Fruit fly (Drosophila melanogaster): Measurements from ENCODE around the gene Gss1.

Gene Gss1

dm6 chrX:17879211-17879897, 10.0 kb upstream of the Gss1 start:
- peak; percentile 57 for TF ChIP-seq CG14711 (tag; optimal IDR thresholded peaks at IDR 0.05)
- no peak for TF ChIP-seq CG33017 (tag; optimal IDR thresholded peaks at IDR 0.05)
- TF ChIP-seq pad (GFP tag; optimal IDR thresholded peaks at IDR 0.05) = peak; percentile 16
- peak; percentile 32 for TF ChIP-seq kay (GFP tag; ENCODE audit: borderline replicate concordance)
- peak; percentile 5 for TF ChIP-seq CG7101 (tag; optimal IDR thresholded peaks at IDR 0.05)

DNA sequence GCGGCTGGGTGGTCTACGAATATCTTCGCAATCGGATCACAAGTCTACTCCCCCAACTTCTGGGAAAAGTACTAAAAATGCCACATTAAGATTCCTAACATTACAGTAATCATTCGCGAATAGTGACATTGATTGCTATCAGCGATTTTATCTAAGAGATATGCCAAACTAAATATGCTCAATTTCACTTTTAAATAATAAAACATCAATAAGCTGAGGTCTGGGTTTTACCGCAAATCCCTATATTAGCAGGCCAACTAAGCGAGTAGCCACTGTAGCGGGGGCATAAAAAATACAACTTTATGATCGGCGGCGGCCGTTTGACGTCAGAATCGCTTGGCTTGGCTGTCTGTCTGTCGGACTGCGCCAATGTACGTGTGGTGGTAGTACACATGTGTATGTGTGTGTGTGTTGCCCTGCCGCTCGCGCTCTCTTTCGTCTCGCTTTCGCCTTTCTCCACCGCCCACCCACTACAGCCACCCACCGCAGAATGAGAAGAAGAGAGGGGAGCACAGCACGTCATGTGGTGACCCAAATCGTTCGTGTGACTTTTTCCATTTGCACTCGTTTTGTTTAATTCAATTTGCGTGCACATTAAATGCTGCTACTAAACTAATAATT, 9.0 kb upstream of the Gss1 start:
- peak; percentile 84 for TF ChIP-seq pad (GFP tag; optimal IDR thresholded peaks at IDR 0.05)
- TF ChIP-seq ovo (GFP tag; optimal IDR thresholded peaks at IDR 0.05) = peak; percentile 44
- TF ChIP-seq CG7045 (GFP tag; optimal IDR thresholded peaks at IDR 0.05) = peak; percentile 90
- TF ChIP-seq CG1620 (GFP tag; optimal IDR thresholded peaks at IDR 0.05) = peak; percentile 89
- TF ChIP-seq CG5204 (GFP tag; optimal IDR thresholded peaks at IDR 0.05) = peak; percentile 90
- TF ChIP-seq CG33017 (tag; optimal IDR thresholded peaks at IDR 0.05) = peak; percentile 94
- TF ChIP-seq cic (GFP tag; optimal IDR thresholded peaks at IDR 0.05) = peak; percentile 57
- TF ChIP-seq toe (GFP tag; optimal IDR thresholded peaks at IDR 0.05) = peak; percentile 90
- TF ChIP-seq Mnt (GFP tag; optimal IDR thresholded peaks at IDR 0.05) = peak; percentile 94
- peak; percentile 90 for TF ChIP-seq CG12768 (GFP tag; optimal IDR thresholded peaks at IDR 0.05)
- peak; percentile 91 for TF ChIP-seq CG14711 (tag; optimal IDR thresholded peaks at IDR 0.05)
- peak; percentile 80 for TF ChIP-seq Clk (GFP tag; optimal IDR thresholded peaks at IDR 0.05)
- TF ChIP-seq cnc (optimal IDR thresholded peaks at IDR 0.05) = no peak
- TF ChIP-seq bab1 (GFP tag; optimal IDR thresholded peaks at IDR 0.05) = peak; percentile 87
- TF ChIP-seq kay (GFP tag; ENCODE audit: borderline replicate concordance) = peak; percentile 85
- peak; percentile 89 for TF ChIP-seq CG11617 (GFP tag; optimal IDR thresholded peaks at IDR 0.05)
- TF ChIP-seq Crg-1 (GFP tag; optimal IDR thresholded peaks at IDR 0.05) = peak; percentile 94
- peak; percentile 98 for TF ChIP-seq CG7101 (tag; optimal IDR thresholded peaks at IDR 0.05)
- peak; percentile 84 for TF ChIP-seq tj (GFP tag; optimal IDR thresholded peaks at IDR 0.05)
- peak; percentile 97 for TF ChIP-seq Hr96 (GFP tag; optimal IDR thresholded peaks at IDR 0.05)

dm6 chrX:17881138-17882121, 7.9 kb upstream of the Gss1 start:
- peak; percentile 7 for TF ChIP-seq ovo (GFP tag; optimal IDR thresholded peaks at IDR 0.05)
- TF ChIP-seq toe (GFP tag; optimal IDR thresholded peaks at IDR 0.05) = no peak
- TF ChIP-seq tj (GFP tag; optimal IDR thresholded peaks at IDR 0.05) = peak; percentile 84
- TF ChIP-seq bab1 (GFP tag; optimal IDR thresholded peaks at IDR 0.05) = peak; percentile 81
- peak; percentile 40 for TF ChIP-seq CG33017 (tag; optimal IDR thresholded peaks at IDR 0.05)
- TF ChIP-seq Mnt (GFP tag; optimal IDR thresholded peaks at IDR 0.05) = peak; percentile 18
- TF ChIP-seq CG12768 (GFP tag; optimal IDR thresholded peaks at IDR 0.05) = no peak
- peak; percentile 69 for TF ChIP-seq CG14711 (tag; optimal IDR thresholded peaks at IDR 0.05)
- no peak for TF ChIP-seq CG7045 (GFP tag; optimal IDR thresholded peaks at IDR 0.05)
- TF ChIP-seq kay (GFP tag; ENCODE audit: borderline replicate concordance) = peak; percentile 50
- peak; percentile 73 for TF ChIP-seq CG7101 (tag; optimal IDR thresholded peaks at IDR 0.05)
- peak; percentile 41 for TF ChIP-seq CG5204 (GFP tag; optimal IDR thresholded peaks at IDR 0.05)
- TF ChIP-seq pad (GFP tag; optimal IDR thresholded peaks at IDR 0.05) = peak; percentile 45
- TF ChIP-seq Crg-1 (GFP tag; optimal IDR thresholded peaks at IDR 0.05) = peak; percentile 24
- TF ChIP-seq CG1620 (GFP tag; optimal IDR thresholded peaks at IDR 0.05) = peak; percentile 33

DNA sequence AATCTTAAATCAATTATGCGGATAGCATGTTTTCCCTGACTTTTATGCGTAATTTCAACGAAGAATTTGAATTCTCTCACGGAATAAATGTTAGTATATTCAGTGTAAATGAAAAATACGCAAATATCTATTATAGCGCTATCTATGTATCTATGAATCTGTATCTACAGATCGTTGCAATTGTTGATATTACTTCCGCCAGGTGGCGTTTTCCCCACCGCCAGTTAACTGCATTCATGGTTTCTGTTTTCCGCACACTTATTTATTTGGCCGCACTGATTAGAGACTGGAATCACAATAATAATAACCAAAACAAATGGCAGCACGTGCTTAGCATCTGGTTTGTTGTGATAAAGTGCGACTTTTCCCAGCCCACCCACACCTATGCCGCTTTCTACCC, 6.6 kb upstream of the Gss1 start:
- TF ChIP-seq CG7101 (tag; optimal IDR thresholded peaks at IDR 0.05) = no peak
- TF ChIP-seq toe (GFP tag; optimal IDR thresholded peaks at IDR 0.05) = no peak
- no peak for TF ChIP-seq cic (GFP tag; optimal IDR thresholded peaks at IDR 0.05)
- no peak for TF ChIP-seq Mnt (GFP tag; optimal IDR thresholded peaks at IDR 0.05)
- TF ChIP-seq Clk (GFP tag; optimal IDR thresholded peaks at IDR 0.05) = no peak
- no peak for TF ChIP-seq CG12768 (GFP tag; optimal IDR thresholded peaks at IDR 0.05)
- no peak for TF ChIP-seq CG7045 (GFP tag; optimal IDR thresholded peaks at IDR 0.05)
- no peak for TF ChIP-seq kay (GFP tag; ENCODE audit: borderline replicate concordance)
- no peak for TF ChIP-seq CG1620 (GFP tag; optimal IDR thresholded peaks at IDR 0.05)
- no peak for TF ChIP-seq CG14711 (tag; optimal IDR thresholded peaks at IDR 0.05)
- TF ChIP-seq CG33017 (tag; optimal IDR thresholded peaks at IDR 0.05) = no peak
- no peak for TF ChIP-seq pad (GFP tag; optimal IDR thresholded peaks at IDR 0.05)
- TF ChIP-seq Crg-1 (GFP tag; optimal IDR thresholded peaks at IDR 0.05) = no peak
- TF ChIP-seq tj (GFP tag; optimal IDR thresholded peaks at IDR 0.05) = no peak
- no peak for TF ChIP-seq Hr96 (GFP tag; optimal IDR thresholded peaks at IDR 0.05)

DNA sequence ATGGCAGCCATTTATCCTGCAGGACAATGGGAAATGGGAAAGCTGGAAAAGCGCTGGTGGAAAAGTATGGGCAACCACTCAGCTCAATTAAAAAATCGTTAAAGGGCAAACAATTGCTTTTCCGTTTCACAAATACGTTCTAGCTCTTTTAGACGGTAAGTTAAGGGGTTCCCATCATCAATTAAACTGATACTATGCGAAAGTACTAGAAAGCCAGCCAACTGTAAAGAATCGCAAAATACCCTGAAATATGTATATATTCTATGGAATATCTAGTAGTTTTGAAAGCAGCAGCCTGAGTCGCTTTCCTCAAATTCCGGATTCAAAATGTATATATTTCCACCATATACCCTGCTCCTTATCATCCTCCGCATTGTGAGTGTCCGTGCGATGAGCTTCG, 5.9 kb upstream of the Gss1 start, which contains the start of gene CG12985:
TSS of gene CG12985 (plus strand) at position 301 of the 400 bp plus-strand sequence.
- no peak for TF ChIP-seq CG5204 (GFP tag; optimal IDR thresholded peaks at IDR 0.05)
- no peak for TF ChIP-seq ovo (GFP tag; optimal IDR thresholded peaks at IDR 0.05)
- TF ChIP-seq kay (GFP tag; ENCODE audit: borderline replicate concordance) = no peak
- TF ChIP-seq Crg-1 (GFP tag; optimal IDR thresholded peaks at IDR 0.05) = no peak
- no peak for TF ChIP-seq CG14711 (tag; optimal IDR thresholded peaks at IDR 0.05)

Data from whole organism, adult.